Fruit fly (Drosophila melanogaster): ENCODE data around the gene Cad86C.

Gene Cad86C

DNA sequence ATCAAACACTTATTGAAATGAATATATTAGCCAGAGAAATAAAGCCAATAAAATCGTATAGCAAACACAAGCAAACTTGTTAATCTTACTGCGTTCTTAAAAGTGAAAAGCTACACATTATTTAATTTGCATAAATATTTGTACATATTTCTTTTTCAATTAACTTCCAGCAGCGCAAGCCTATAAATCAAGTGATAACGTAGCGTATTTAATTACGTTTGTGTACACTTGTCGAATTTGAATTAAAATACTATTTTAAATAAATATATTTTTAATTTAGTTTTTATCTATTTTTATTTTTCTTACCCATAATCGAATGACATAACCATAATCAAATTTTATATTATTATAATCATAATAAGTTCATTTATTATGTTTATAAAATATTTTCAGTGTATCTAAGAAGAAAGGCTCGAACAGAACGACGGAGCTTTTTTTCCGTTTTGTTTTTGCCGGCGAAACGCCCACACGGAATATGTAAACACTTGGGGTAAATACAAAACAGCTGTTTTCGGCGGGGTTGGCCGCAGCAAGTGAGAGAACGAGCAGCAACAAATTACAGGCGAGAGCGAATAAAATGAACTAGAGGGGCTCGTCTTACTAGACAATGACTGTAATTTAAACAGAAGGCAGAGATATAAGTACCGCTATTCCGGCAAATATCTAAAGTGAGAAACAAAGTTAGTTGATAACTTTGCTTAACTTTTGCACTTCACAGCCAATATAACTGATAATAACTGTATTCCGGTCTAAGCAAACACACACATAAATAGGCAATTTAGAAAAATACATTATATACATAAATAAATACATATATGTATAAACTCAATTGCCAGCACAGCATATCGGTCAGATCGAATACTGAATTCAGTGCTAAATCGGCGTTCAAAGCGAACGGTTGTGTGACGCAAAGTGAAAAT is 48.9 kb downstream of the Cad86C start, which contains the start of gene Sodh2 (continued):
- TF ChIP-seq Eip74EF (GFP tag; optimal IDR thresholded peaks at IDR 0.05): peak in 1 of 2 experiments; percentile 81
- peak; percentile 70 for TF ChIP-seq CG6689 (GFP tag; IDR thresholded peaks at IDR 0.05)
- peak; percentile 74 for TF ChIP-seq sqz (GFP tag; optimal IDR thresholded peaks at IDR 0.05)
- TF ChIP-seq CG9876 (GFP tag; optimal IDR thresholded peaks at IDR 0.05): peak; percentile 52
- peak; percentile 82 for TF ChIP-seq CG11247 (GFP tag; IDR thresholded peaks at IDR 0.05)
- no peak for TF ChIP-seq Scr (GFP tag; IDR thresholded peaks at IDR 0.05; ENCODE audit: partially characterized antibody)
- TF ChIP-seq CG12071 (GFP tag; optimal IDR thresholded peaks at IDR 0.05): peak; percentile 89
- TF ChIP-seq sob (GFP tag; IDR thresholded peaks at IDR 0.05): peak; percentile 81
- peak; percentile 84 for TF ChIP-seq slbo (GFP tag; IDR thresholded peaks at IDR 0.05)
- TF ChIP-seq E2f1 (GFP tag; IDR thresholded peaks at IDR 0.05): 0 out of 2 replicates have a peak, but pooled peaks have one; percentile 47
- peak; percentile 78 for TF ChIP-seq Dip3 (GFP tag; optimal IDR thresholded peaks at IDR 0.05)
- no peak for TF ChIP-seq Elba2 (GFP tag; optimal IDR thresholded peaks at IDR 0.05)
- TF ChIP-seq zfh1 (GFP tag; IDR thresholded peaks at IDR 0.05): peak; percentile 81
- TF ChIP-seq psq (GFP tag; optimal IDR thresholded peaks at IDR 0.05): no peak
- TF ChIP-seq Poxn (GFP tag; IDR thresholded peaks at IDR 0.05): peak; percentile 72
- TF ChIP-seq TFAM (GFP tag; optimal IDR thresholded peaks at IDR 0.05): no peak
- TF ChIP-seq CG15073 (GFP tag; optimal IDR thresholded peaks at IDR 0.05): peak; percentile 47
- peak; percentile 72 for TF ChIP-seq CG4707 (GFP tag; optimal IDR thresholded peaks at IDR 0.05)
- TF ChIP-seq chm (GFP tag; IDR thresholded peaks at IDR 0.05): peak; percentile 61; the same call in 1 of the 2 replicates
- TF ChIP-seq jing (GFP tag; optimal IDR thresholded peaks at IDR 0.05): no peak
- TF ChIP-seq CG12155 (GFP tag; optimal IDR thresholded peaks at IDR 0.05): peak; percentile 59
- TF ChIP-seq HmgD (GFP tag; optimal IDR thresholded peaks at IDR 0.05): no peak
- peak; percentile 54 for TF ChIP-seq Xrp1 (GFP tag; IDR thresholded peaks at IDR 0.05)
- peak; percentile 61 for TF ChIP-seq H15 (GFP tag; IDR thresholded peaks at IDR 0.05)
- TF ChIP-seq BEAF-32 (GFP tag; optimal IDR thresholded peaks at IDR 0.05): no peak
- TF ChIP-seq CG3995 (GFP tag; optimal IDR thresholded peaks at IDR 0.05): peak; percentile 6
- TF ChIP-seq D19A (tag; optimal IDR thresholded peaks at IDR 0.05): peak; percentile 73
- peak; percentile 59 for TF ChIP-seq exex (tag; optimal IDR thresholded peaks at IDR 0.05)
- TF ChIP-seq Dfd (GFP tag; optimal IDR thresholded peaks at IDR 0.05): no peak
- no peak for TF ChIP-seq cato (GFP tag; optimal IDR thresholded peaks at IDR 0.05; ENCODE audit: borderline replicate concordance)
- TF ChIP-seq chn (GFP tag; optimal IDR thresholded peaks at IDR 0.05): peak; percentile 22
- no peak for TF ChIP-seq usp (GFP tag; optimal IDR thresholded peaks at IDR 0.05)
- peak; percentile 47 for TF ChIP-seq Xbp1 (GFP tag; optimal IDR thresholded peaks at IDR 0.05)
- TF ChIP-seq corto (GFP tag; optimal IDR thresholded peaks at IDR 0.05): peak; percentile 50
- peak in 1 of 2 experiments; percentile 78 for TF ChIP-seq crp (GFP tag; optimal IDR thresholded peaks at IDR 0.05)
- peak; percentile 33 for TF ChIP-seq CG3163 (GFP tag; optimal IDR thresholded peaks at IDR 0.05)
- peak; percentile 90 for TF ChIP-seq scrt (GFP tag; optimal IDR thresholded peaks at IDR 0.05)
- peak; percentile 85 for TF ChIP-seq CG2712 (tag; optimal IDR thresholded peaks at IDR 0.05)
- TF ChIP-seq Dp (GFP tag; optimal IDR thresholded peaks at IDR 0.05): peak; percentile 1
- peak; percentile 95 for TF ChIP-seq grau (tag; optimal IDR thresholded peaks at IDR 0.05)
- peak; percentile 91 for TF ChIP-seq CG7987 (GFP tag; optimal IDR thresholded peaks at IDR 0.05)
- peak; percentile 35 for TF ChIP-seq CG11398 (GFP tag; optimal IDR thresholded peaks at IDR 0.05)
- TF ChIP-seq CG15514 (GFP tag; optimal IDR thresholded peaks at IDR 0.05): peak; percentile 85
- TF ChIP-seq D (optimal IDR thresholded peaks at IDR 0.05): no peak
- TF ChIP-seq D (GFP tag; optimal IDR thresholded peaks at IDR 0.05): peak; percentile 69
- peak; percentile 85 for TF ChIP-seq gem (tag; optimal IDR thresholded peaks at IDR 0.05)
- peak; percentile 69 for TF ChIP-seq Hand (GFP tag; optimal IDR thresholded peaks at IDR 0.05)
- peak; percentile 65 for TF ChIP-seq CG17612 (GFP tag; IDR thresholded peaks at IDR 0.05)
